Fruit fly (Drosophila melanogaster): Measurements from ENCODE around the gene SMC6.

dm6 chr3R:24139646-24140130, 53.5 kb downstream of the SMC6 start:
- TF ChIP-seq CG12605 (GFP tag; IDR thresholded peaks at IDR 0.05): no peak
- TF ChIP-seq Ets98B (GFP tag; IDR thresholded peaks at IDR 0.05): no peak

All from whole organism, pupa.